Fruit fly (Drosophila melanogaster): Measurements from ENCODE around the gene IntS12.

IntS12 gene

dm6 chr3R:26908750-26909149 lies 45.6 kb downstream of the IntS12 start (continued):
- TF ChIP-seq CG18262 (tag; optimal IDR thresholded peaks at IDR 0.05) = peak; percentile 30
- TF ChIP-seq CG2129 (GFP tag; IDR thresholded peaks at IDR 0.05; ENCODE audit: partially characterized antibody) = no peak
- TF ChIP-seq CrebB (tag; optimal IDR thresholded peaks at IDR 0.05) = peak; percentile 31
- TF ChIP-seq trem (tag; optimal IDR thresholded peaks at IDR 0.05) = no peak
- TF ChIP-seq CG1602 (GFP tag; optimal IDR thresholded peaks at IDR 0.05) = no peak
- TF ChIP-seq CG1024 (GFP tag; IDR thresholded peaks at IDR 0.05) = 0 out of 2 replicates have a peak, but pooled peaks have one; percentile 16
- peak; percentile 41 for TF ChIP-seq CG2678 (tag; optimal IDR thresholded peaks at IDR 0.05)
- TF ChIP-seq Med (GFP tag) = peak; percentile 79
- TF ChIP-seq Dad (GFP tag; optimal IDR thresholded peaks at IDR 0.05) = no peak
- no peak for TF ChIP-seq unc-4 (GFP tag; IDR thresholded peaks at IDR 0.05; ENCODE audit: partially characterized antibody)
- TF ChIP-seq ATbp (GFP tag; optimal IDR thresholded peaks at IDR 0.05) = peak; percentile 71
- 0 out of 3 replicates have a peak, but pooled peaks have one; percentile 50 for TF ChIP-seq CG11456 (GFP tag; IDR thresholded peaks at IDR 0.05)
- peak; percentile 29 for TF ChIP-seq Sox100B (GFP tag; optimal IDR thresholded peaks at IDR 0.05)
- no peak for TF ChIP-seq CG9609 (GFP tag; optimal IDR thresholded peaks at IDR 0.05)
- TF ChIP-seq CG17359 (tag; optimal IDR thresholded peaks at IDR 0.05) = peak; percentile 16
- peak; percentile 54 for TF ChIP-seq lab (GFP tag; optimal IDR thresholded peaks at IDR 0.05)
- TF ChIP-seq CG8388 (GFP tag; optimal IDR thresholded peaks at IDR 0.05) = no peak
- peak; percentile 22; the same call in 1 of the 3 replicates for TF ChIP-seq otp (GFP tag; IDR thresholded peaks at IDR 0.05)
- peak; percentile 31 for TF ChIP-seq HHEX (GFP tag; optimal IDR thresholded peaks at IDR 0.05)
- TF ChIP-seq TFAM (GFP tag; optimal IDR thresholded peaks at IDR 0.05) = no peak
- peak; percentile 33 for TF ChIP-seq HLHmδ (GFP tag; optimal IDR thresholded peaks at IDR 0.05)
- TF ChIP-seq CG17328 (GFP tag; IDR thresholded peaks at IDR 0.05) = 0 out of 2 replicates have a peak, but pooled peaks have one; percentile 5
- peak; percentile 53 for TF ChIP-seq CG15601 (tag; optimal IDR thresholded peaks at IDR 0.05)
- TF ChIP-seq sqz (GFP tag; optimal IDR thresholded peaks at IDR 0.05) = peak; percentile 4
- no peak for TF ChIP-seq NK7.1 (GFP tag; optimal IDR thresholded peaks at IDR 0.05)
- TF ChIP-seq CG6254 (GFP tag; optimal IDR thresholded peaks at IDR 0.05) = no peak
- TF ChIP-seq CG2712 (tag; optimal IDR thresholded peaks at IDR 0.05) = peak; percentile 10
- peak; percentile 49; the same call in 1 of the 2 replicates for TF ChIP-seq Xrp1 (GFP tag; IDR thresholded peaks at IDR 0.05)
- peak; percentile 1 for TF ChIP-seq CG15269 (tag; optimal IDR thresholded peaks at IDR 0.05)
- no peak for TF ChIP-seq pan (optimal IDR thresholded peaks at IDR 0.05)
- peak in 1 of 2 experiments; percentile 15 for TF ChIP-seq pan (GFP tag; optimal IDR thresholded peaks at IDR 0.05 in 1 of 2, IDR thresholded peaks at IDR 0.05 in 1 of 2)
- peak; percentile 10 for TF ChIP-seq CG17385 (GFP tag; optimal IDR thresholded peaks at IDR 0.05)
- no peak for TF ChIP-seq da (GFP tag; optimal IDR thresholded peaks at IDR 0.05)
- peak; percentile 23 for TF ChIP-seq Fer3 (tag; optimal IDR thresholded peaks at IDR 0.05)
- peak; percentile 16 for TF ChIP-seq unpg (GFP tag; optimal IDR thresholded peaks at IDR 0.05)
- TF ChIP-seq onecut (GFP tag; IDR thresholded peaks at IDR 0.05) = 0 out of 2 replicates have a peak, but pooled peaks have one; percentile 12
- TF ChIP-seq CG13296 (GFP tag; optimal IDR thresholded peaks at IDR 0.05) = peak; percentile 19
- peak; percentile 44 for TF ChIP-seq vvl (GFP tag; IDR thresholded peaks at IDR 0.05)
- TF ChIP-seq chm (GFP tag; IDR thresholded peaks at IDR 0.05) = no peak
- peak; percentile 15 for TF ChIP-seq CG17568 (GFP tag; optimal IDR thresholded peaks at IDR 0.05)
- peak; percentile 43 for TF ChIP-seq CG2875 (GFP tag; optimal IDR thresholded peaks at IDR 0.05)
- TF ChIP-seq sd (tag; optimal IDR thresholded peaks at IDR 0.05) = peak; percentile 25
- peak; percentile 24 for TF ChIP-seq gem (tag; optimal IDR thresholded peaks at IDR 0.05)
- TF ChIP-seq Lim3 (GFP tag; IDR thresholded peaks at IDR 0.05) = no peak
- no peak for TF ChIP-seq her (GFP tag; optimal IDR thresholded peaks at IDR 0.05)
- TF ChIP-seq CG15696 (tag; optimal IDR thresholded peaks at IDR 0.05) = peak; percentile 7
- TF ChIP-seq sens (GFP tag) = peak; percentile 64
- no peak for TF ChIP-seq CG3995 (GFP tag; optimal IDR thresholded peaks at IDR 0.05)
- peak; percentile 49 for TF ChIP-seq Asciz (GFP tag; optimal IDR thresholded peaks at IDR 0.05)
- no peak for TF ChIP-seq bab2 (GFP tag; optimal IDR thresholded peaks at IDR 0.05)

Data from whole organism, embryonic.